Worm (Caenorhabditis elegans): ENCODE results near the gene pcp-5.

DNA sequence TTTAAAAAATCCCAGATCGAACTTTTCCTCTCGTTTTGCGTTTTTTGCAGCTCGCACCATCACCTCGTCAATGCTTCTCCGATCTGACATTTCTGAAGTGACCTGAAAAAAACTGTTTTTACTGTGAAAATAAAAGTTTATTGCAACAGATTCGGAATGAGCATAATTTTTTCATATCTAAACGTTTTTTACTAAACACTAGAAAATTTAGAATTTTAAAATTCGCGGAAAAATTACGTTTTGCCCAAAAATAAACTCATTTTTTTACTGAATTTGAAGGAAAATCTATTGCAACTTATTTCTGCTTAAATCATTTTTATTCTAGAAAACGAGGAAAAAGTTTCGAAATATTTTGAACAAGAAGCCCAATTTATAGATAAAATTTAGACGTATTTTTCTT, 24.5 kb downstream of the pcp-5 start, which contains the start of gene ZK688.9:
- no peak for TF ChIP-seq ces-1 (GFP tag; optimal IDR thresholded peaks at IDR 0.05)
- TF ChIP-seq unc-130 (tag; optimal IDR thresholded peaks at IDR 0.05), result no peak
- no peak for TF ChIP-seq sup-37 (GFP tag; optimal IDR thresholded peaks at IDR 0.05)
- TF ChIP-seq efl-1 (optimal IDR thresholded peaks at IDR 0.05), result no peak
- TF ChIP-seq efl-1 (GFP tag; optimal IDR thresholded peaks at IDR 0.05 in 1 of 2), result no peak
- TF ChIP-seq lin-35 (GFP tag; optimal IDR thresholded peaks at IDR 0.05), result no peak
- TF ChIP-seq lir-3 (tag; optimal IDR thresholded peaks at IDR 0.05; ENCODE audit: poor library complexity), result no peak
- TF ChIP-seq zag-1 (tag; optimal IDR thresholded peaks at IDR 0.05), result no peak
- no peak for TF ChIP-seq lin-13 (GFP tag; optimal IDR thresholded peaks at IDR 0.05)
- no peak for TF ChIP-seq ceh-82 (tag; optimal IDR thresholded peaks at IDR 0.05)
- TF ChIP-seq fkh-10 (GFP tag; optimal IDR thresholded peaks at IDR 0.05), result no peak
- no peak for TF ChIP-seq unc-62 (GFP tag; optimal IDR thresholded peaks at IDR 0.05)
- TF ChIP-seq tbx-2 (tag; optimal IDR thresholded peaks at IDR 0.05), result no peak
- no peak for TF ChIP-seq elt-2 (tag; optimal IDR thresholded peaks at IDR 0.05)
- no peak for TF ChIP-seq blmp-1 (tag; optimal IDR thresholded peaks at IDR 0.05)

Data from whole organism, L1 larva.